Worm (Caenorhabditis elegans): ENCODE measurements around the gene Y62F5A.10.

- no peak for TF ChIP-seq zip-2 (tag; optimal IDR thresholded peaks at IDR 0.05)
- TF ChIP-seq fkh-10 (GFP tag; optimal IDR thresholded peaks at IDR 0.05), result no peak
- TF ChIP-seq lsy-2 (tag; optimal IDR thresholded peaks at IDR 0.05), result no peak
- TF ChIP-seq mxl-2 (GFP tag; conservative IDR thresholded peaks at IDR 0.05), result no peak
- no peak for TF ChIP-seq cey-2 (tag; optimal IDR thresholded peaks at IDR 0.05; ENCODE audit: borderline replicate concordance, insufficient read depth)
- TF ChIP-seq unc-39 (tag; optimal IDR thresholded peaks at IDR 0.05), result no peak
- no peak for TF ChIP-seq spr-1 (tag; optimal IDR thresholded peaks at IDR 0.05)
Observed at ce11 chrII:11544714-11545113, 23.3 kb downstream of the Y62F5A.10 start, which contains the start of gene F54D5.9.
